Fruit fly (Drosophila melanogaster): ENCODE measurements around the gene dmt.

dm6 chr3R:9673207-9673606, 37.7 kb upstream of the dmt start:
- no peak for TF ChIP-seq Hr96 (GFP tag; optimal IDR thresholded peaks at IDR 0.05)
- TF ChIP-seq CG7045 (GFP tag; optimal IDR thresholded peaks at IDR 0.05), result no peak
- no peak for TF ChIP-seq CG5204 (GFP tag; optimal IDR thresholded peaks at IDR 0.05)
- no peak for TF ChIP-seq bab1 (GFP tag; optimal IDR thresholded peaks at IDR 0.05)
- TF ChIP-seq CG33017 (tag; optimal IDR thresholded peaks at IDR 0.05), result no peak
- TF ChIP-seq tj (GFP tag; optimal IDR thresholded peaks at IDR 0.05), result no peak
- no peak for TF ChIP-seq CG12768 (GFP tag; optimal IDR thresholded peaks at IDR 0.05)
- no peak for TF ChIP-seq toe (GFP tag; optimal IDR thresholded peaks at IDR 0.05)
- no peak for TF ChIP-seq ovo (GFP tag; optimal IDR thresholded peaks at IDR 0.05)
- TF ChIP-seq cnc (optimal IDR thresholded peaks at IDR 0.05), result no peak
- TF ChIP-seq Mnt (GFP tag; optimal IDR thresholded peaks at IDR 0.05), result no peak
- TF ChIP-seq kay (GFP tag; ENCODE audit: borderline replicate concordance), result no peak
- TF ChIP-seq cic (GFP tag; optimal IDR thresholded peaks at IDR 0.05), result no peak

Data from whole organism, adult.